Fruit fly (Drosophila melanogaster) whole organism, embryonic: ENCODE data around the gene sea.

Source experiments
- Adf1 ChIP-seq: fragments of 200-800 bp; sonication (Bioruptor generic); IDR thresholded peaks from 2 replicates; pipeline ENCODE4 v1.3.6; 2022; ENCODE audit warnings: missing biosample characterization, missing genetic modification characterization
- CG10147 ChIP-seq: fragments of 200-800 bp; sonication (Bioruptor generic); optimal IDR thresholded peaks from 2 replicates; lab custom pipeline; 2019; ENCODE audit warnings: missing biosample characterization, mild to moderate bottlenecking, missing genetic modification characterization, moderate library complexity
- CG10209 ChIP-seq: fragments of 200-800 bp; sonication (Bioruptor generic); optimal IDR thresholded peaks from 3 replicates; lab custom pipeline; 2017; ENCODE audit warnings: missing biosample characterization, mild to moderate bottlenecking, missing genetic modification characterization, missing genetic modification reagents
- CG12155 ChIP-seq: fragments of 200-800 bp; sonication (Bioruptor generic); optimal IDR thresholded peaks from 3 replicates; lab custom pipeline; 2016; ENCODE audit warnings: missing biosample characterization, missing genetic modification characterization
- CG16815 ChIP-seq: fragments of 200-800 bp; sonication (Bioruptor generic); optimal IDR thresholded peaks from 3 replicates; lab custom pipeline; 2017; ENCODE audit warnings: missing biosample characterization, mild to moderate bottlenecking, missing genetic modification characterization
- CG17359 ChIP-seq: fragments of 200-800 bp; sonication (Bioruptor generic); optimal IDR thresholded peaks from 3 replicates; lab custom pipeline; 2018; ENCODE audit warnings: missing biosample characterization, mild to moderate bottlenecking, missing genetic modification characterization, moderate library complexity
- CG18476 ChIP-seq: fragments of 200-800 bp; sonication (Bioruptor generic); optimal IDR thresholded peaks from 2 replicates; lab custom pipeline; 2016; ENCODE audit warnings: missing biosample characterization, mild to moderate bottlenecking, missing genetic modification characterization
- CG32772 ChIP-seq: fragments of 200-800 bp; sonication (Bioruptor generic); IDR thresholded peaks from 2 replicates; pipeline ENCODE4 v1.3.6; 2022; ENCODE audit warnings: missing biosample characterization, missing genetic modification characterization
- CG6765 ChIP-seq: fragments of 200-800 bp; sonication (Bioruptor generic); optimal IDR thresholded peaks from 3 replicates; lab custom pipeline; 2017; ENCODE audit warnings: missing biosample characterization, mild to moderate bottlenecking, missing genetic modification characterization
- CG6813 ChIP-seq: fragments of 200-800 bp; sonication (Bioruptor generic); optimal IDR thresholded peaks from 2 replicates; lab custom pipeline; 2017; ENCODE audit warnings: missing biosample characterization, missing genetic modification characterization, mild to moderate bottlenecking, moderate library complexity, missing genetic modification reagents
- CG6854 ChIP-seq: fragments of 200-800 bp; sonication (Bioruptor generic); optimal IDR thresholded peaks from 3 replicates; lab custom pipeline; 2017; ENCODE audit warnings: missing biosample characterization, mild to moderate bottlenecking, missing genetic modification characterization
- CG7556 ChIP-seq: fragments of 200-800 bp; sonication (Bioruptor generic); optimal IDR thresholded peaks from 2 replicates; lab custom pipeline; 2017; ENCODE audit warnings: missing biosample characterization, mild to moderate bottlenecking, missing genetic modification characterization
- CG8944 ChIP-seq: fragments of 200-800 bp; sonication (Bioruptor generic); optimal IDR thresholded peaks from 3 replicates; lab custom pipeline; 2016; ENCODE audit warnings: missing biosample characterization, missing genetic modification characterization
- CrebB ChIP-seq: fragments of 200-800 bp; sonication (Bioruptor generic); optimal IDR thresholded peaks from 3 replicates; lab custom pipeline; 2018; ENCODE audit warnings: missing biosample characterization, mild to moderate bottlenecking, missing genetic modification characterization
- H15 ChIP-seq: fragments of 200-800 bp; sonication (Bioruptor generic); IDR thresholded peaks from 3 replicates; pipeline ENCODE4 v1.3.6; 2022; ENCODE audit warnings: missing biosample characterization, missing genetic modification characterization
- HLH4C ChIP-seq: fragments of 200-800 bp; sonication (Bioruptor generic); IDR thresholded peaks from 3 replicates; pipeline ENCODE4 v1.3.6; 2022; ENCODE audit warnings: missing biosample characterization, missing genetic modification characterization; ENCODE audit not compliant: partially characterized antibody
- HLH54F ChIP-seq: fragments of 200-800 bp; sonication (Bioruptor generic); optimal IDR thresholded peaks from 3 replicates; lab custom pipeline; 2016; ENCODE audit warnings: missing biosample characterization, missing genetic modification characterization
- MTF-1 ChIP-seq: fragments of 200-800 bp; sonication (Bioruptor generic); optimal IDR thresholded peaks from 2 replicates; lab custom pipeline; 2018; ENCODE audit warnings: missing biosample characterization, mild to moderate bottlenecking, missing genetic modification characterization, borderline replicate concordance
- Rfx ChIP-seq: fragments of 200-800 bp; sonication (Bioruptor generic); IDR thresholded peaks from 2 replicates; pipeline ENCODE4 v1.3.6; 2022; ENCODE audit warnings: missing biosample characterization, missing genetic modification characterization
- Side ChIP-seq: fragments of 200-800 bp; sonication (Bioruptor generic); optimal IDR thresholded peaks from 2 replicates; lab custom pipeline; 2016; ENCODE audit warnings: missing biosample characterization, missing genetic modification characterization
- Spps ChIP-seq: fragments of 200-800 bp; sonication (Bioruptor generic); optimal IDR thresholded peaks from 2 replicates; lab custom pipeline; 2018; ENCODE audit warnings: missing biosample characterization, mild to moderate bottlenecking, missing genetic modification characterization
- Tbp ChIP-seq: fragments of >200 bp; optimal IDR thresholded peaks from 2 replicates; lab custom pipeline; 2018; ENCODE audit warnings: missing biosample characterization, missing genetic modification characterization
- bbx ChIP-seq: fragments of 200-800 bp; sonication (Bioruptor generic); IDR thresholded peaks from 2 replicates; pipeline ENCODE4 v1.3.6; 2022; ENCODE audit warnings: missing biosample characterization, missing genetic modification characterization; ENCODE audit not compliant: partially characterized antibody
- chinmo ChIP-seq: fragments of 200-800 bp; sonication (Bioruptor generic); IDR thresholded peaks from 4 replicates; pipeline ENCODE4 v1.3.6; 2022; ENCODE audit warnings: missing biosample characterization, missing genetic modification characterization; ENCODE audit not compliant: partially characterized antibody
- chn ChIP-seq: fragments of 200-800 bp; sonication (Bioruptor generic); optimal IDR thresholded peaks from 2 replicates; lab custom pipeline; 2016; ENCODE audit warnings: missing biosample characterization, missing genetic modification characterization
- dan ChIP-seq: fragments of 200-800 bp; sonication (Bioruptor generic); IDR thresholded peaks from 2 replicates; pipeline ENCODE4 v1.3.6; 2022; ENCODE audit warnings: missing biosample characterization, missing genetic modification characterization
- dimm ChIP-seq: fragments of 200-800 bp; sonication (Bioruptor generic); IDR thresholded peaks from 2 replicates; pipeline ENCODE4 v1.3.6; 2022; ENCODE audit warnings: missing biosample characterization, missing genetic modification characterization
- en ChIP-seq: fragments of 200-800 bp; sonication (Bioruptor generic); optimal IDR thresholded peaks from 2 replicates; lab custom pipeline; 2016; ENCODE audit warnings: missing biosample characterization, missing genetic modification characterization
- esg ChIP-seq: fragments of 200-800 bp; sonication (Bioruptor generic); conservative IDR thresholded peaks from 2 replicates; pipeline ENCODE4 v1.3.6; 2022; ENCODE audit warnings: missing biosample characterization, missing genetic modification characterization
- fu2 ChIP-seq: fragments of 200-800 bp; sonication (Bioruptor generic); optimal IDR thresholded peaks from 2 replicates; lab custom pipeline; 2016; ENCODE audit warnings: missing biosample characterization, missing genetic modification characterization
- gcm ChIP-seq: fragments of 200-800 bp; sonication (Bioruptor generic); optimal IDR thresholded peaks from 2 replicates; lab custom pipeline; 2019; ENCODE audit warnings: missing biosample characterization, mild to moderate bottlenecking, missing genetic modification characterization, moderate library complexity
- lola ChIP-seq, 3 experiments: fragments of >200 bp in 2 of 3; fragments of 200-800 bp in 1 of 3; sonication (Bioruptor generic) in 1 of 3; optimal IDR thresholded peaks; 2 replicates each; lab custom pipeline; 2017 to 2019; ENCODE audit warnings: missing biosample characterization in 3 of 3, missing genetic modification characterization in 3 of 3, mild to moderate bottlenecking in 1 of 3, moderate library complexity in 1 of 3
- mirr ChIP-seq: fragments of 200-800 bp; sonication (Bioruptor generic); optimal IDR thresholded peaks from 3 replicates; lab custom pipeline; 2018; ENCODE audit warnings: missing biosample characterization, mild to moderate bottlenecking, missing genetic modification characterization
- nau ChIP-seq: fragments of 200-800 bp; sonication (Bioruptor generic); optimal IDR thresholded peaks from 3 replicates; lab custom pipeline; 2017; ENCODE audit warnings: missing biosample characterization, mild to moderate bottlenecking, missing genetic modification characterization, missing genetic modification reagents
- org-1 ChIP-seq: fragments of 200-800 bp; sonication (Bioruptor generic); optimal IDR thresholded peaks from 2 replicates; lab custom pipeline; 2017; ENCODE audit warnings: missing biosample characterization, missing genetic modification characterization
- pho ChIP-seq: fragments of 200-800 bp; sonication (Bioruptor generic); optimal IDR thresholded peaks from 2 replicates; lab custom pipeline; 2016; ENCODE audit warnings: missing biosample characterization, missing genetic modification characterization
- phol ChIP-seq: fragments of 200-800 bp; sonication (Bioruptor generic); optimal IDR thresholded peaks from 3 replicates; lab custom pipeline; 2018; ENCODE audit warnings: missing biosample characterization, mild to moderate bottlenecking, missing genetic modification characterization, moderate library complexity
- pzg ChIP-seq: fragments of 200-800 bp; sonication (Bioruptor generic); optimal IDR thresholded peaks from 3 replicates; lab custom pipeline; 2018; ENCODE audit warnings: missing biosample characterization, mild to moderate bottlenecking, missing genetic modification characterization, moderate library complexity
- sim ChIP-seq: fragments of 200-800 bp; sonication (Bioruptor generic); IDR thresholded peaks from 2 replicates; pipeline ENCODE4 v1.3.6; 2022; ENCODE audit warnings: missing biosample characterization, missing genetic modification characterization
- tap ChIP-seq: fragments of 200-800 bp; optimal IDR thresholded peaks from 3 replicates; lab custom pipeline; 2019; ENCODE audit warnings: missing biosample characterization, mild to moderate bottlenecking, missing genetic modification characterization, moderate library complexity
- vvl ChIP-seq: fragments of 200-800 bp; sonication (Bioruptor generic); IDR thresholded peaks from 2 replicates; pipeline ENCODE4 v1.3.6; 2022; ENCODE audit warnings: missing biosample characterization, missing genetic modification characterization
- wek ChIP-seq: fragments of 200-800 bp; sonication (Bioruptor generic); optimal IDR thresholded peaks from 3 replicates; lab custom pipeline; 2018; ENCODE audit warnings: missing biosample characterization, mild to moderate bottlenecking, missing genetic modification characterization, moderate library complexity
- zf30C ChIP-seq: fragments of 200-800 bp; sonication (Bioruptor generic); optimal IDR thresholded peaks from 3 replicates; lab custom pipeline; 2018; ENCODE audit warnings: missing biosample characterization, mild to moderate bottlenecking, missing genetic modification characterization

The sea gene

dm6 chr3R:11562326-11563109, 4.3 kb downstream of the sea start (continued):
- TF ChIP-seq CrebB (tag; lab: Kevin White, UChicago): peak; percentile 84
- peak; percentile 71 for TF ChIP-seq mirr (GFP tag; lab: Kevin White, UChicago)
- peak; percentile 92 for TF ChIP-seq CG18476
- TF ChIP-seq pzg (GFP tag; lab: Kevin White, UChicago): peak; percentile 9
- peak; percentile 94 for TF ChIP-seq CG32772
- no peak for TF ChIP-seq HLH4C
- TF ChIP-seq Rfx (GFP tag; lab: Robert Waterston, UW): peak; percentile 97
- TF ChIP-seq chinmo: 0 out of 4 replicates have a peak, but pooled peaks have one; percentile 46
- TF ChIP-seq Side (GFP tag; lab: Kevin White, UChicago): peak; percentile 95
- TF ChIP-seq CG16815 (GFP tag; lab: Kevin White, UChicago): peak; percentile 74
- TF ChIP-seq CG17359: peak; percentile 94
- TF ChIP-seq Tbp (GFP tag; lab: Kevin White, UChicago): no peak
- TF ChIP-seq esg (GFP tag; lab: Robert Waterston, UW): peak; percentile 84
- no peak for TF ChIP-seq bbx (GFP tag; lab: Robert Waterston, UW)
- TF ChIP-seq sim (GFP tag; lab: Robert Waterston, UW): peak; percentile 86
- TF ChIP-seq zf30C (GFP tag; lab: Kevin White, UChicago): no peak
- TF ChIP-seq CG7556 (GFP tag; lab: Kevin White, UChicago): peak; percentile 89
- TF ChIP-seq H15: peak; percentile 91
- peak; percentile 94 for TF ChIP-seq tap (tag; lab: Kevin White, UChicago)
- TF ChIP-seq Adf1 (GFP tag; lab: Robert Waterston, UW): peak; percentile 54
- peak; percentile 85 for TF ChIP-seq org-1
- peak; percentile 87 for TF ChIP-seq CG12155 (GFP tag; lab: Kevin White, UChicago)
- TF ChIP-seq MTF-1 (GFP tag; lab: Kevin White, UChicago): peak; percentile 63
- peak; percentile 80 for TF ChIP-seq chn (GFP tag; lab: Kevin White, UChicago)
- peak; percentile 81 for TF ChIP-seq CG10209
- peak in 1 of 3 experiments; percentile 55 for TF ChIP-seq lola (GFP tag; optimal IDR thresholded peaks at IDR 0.05; lab: Kevin White, UChicago)
- peak; percentile 86 for TF ChIP-seq en
- peak; percentile 91 for TF ChIP-seq nau (GFP tag; lab: Kevin White, UChicago)
- TF ChIP-seq vvl: peak; percentile 98
- peak; percentile 85 for TF ChIP-seq Spps
- TF ChIP-seq pho: peak; percentile 86
- peak; percentile 57 for TF ChIP-seq dan (GFP tag; lab: Robert Waterston, UW)
- TF ChIP-seq CG6765 (GFP tag; lab: Kevin White, UChicago): peak; percentile 94
- TF ChIP-seq CG6813 (GFP tag; lab: Kevin White, UChicago): peak; percentile 91
- peak; percentile 69 for TF ChIP-seq dimm (GFP tag; lab: Robert Waterston, UW)
- TF ChIP-seq fu2: peak; percentile 86
- peak; percentile 90 for TF ChIP-seq CG6854
- TF ChIP-seq HLH54F: peak; percentile 90
- TF ChIP-seq phol: peak; percentile 93
- peak; percentile 50 for TF ChIP-seq wek (GFP tag; lab: Kevin White, UChicago)
- TF ChIP-seq CG8944 (GFP tag; lab: Kevin White, UChicago): peak; percentile 82
- peak; percentile 78 for TF ChIP-seq gcm (GFP tag; lab: Kevin White, UChicago)
- TF ChIP-seq CG10147 (GFP tag; lab: Kevin White, UChicago): peak; percentile 90
